Worm (Caenorhabditis elegans) whole organism, late embryonic: ENCODE measurements around the gene ugt-10.

Experiments used
- K09A11.1 ChIP-seq: sonication (generic microtip); optimal IDR thresholded peaks from 2 replicates; lab custom pipeline; 2017; ENCODE audit warnings: antibody characterized with exemption, mild to moderate bottlenecking, missing genetic modification characterization, missing compliant biosample characterization; ENCODE audit not compliant: insufficient read depth
- ama-1 ChIP-seq: fragments of 150-350 bp; optimal IDR thresholded peaks from 2 replicates; lab custom pipeline; 2014
- ceh-6 ChIP-seq: fragments of 200-800 bp; sonication (Bioruptor generic); optimal IDR thresholded peaks from 2 replicates; lab custom pipeline; 2018; ENCODE audit warnings: mild to moderate bottlenecking, missing genetic modification characterization, missing compliant biosample characterization
- dve-1 ChIP-seq: sonication (generic microtip); optimal IDR thresholded peaks from 2 replicates; lab custom pipeline; 2017; ENCODE audit warnings: antibody characterized with exemption, mild to moderate bottlenecking, missing genetic modification characterization, missing compliant biosample characterization
- madf-2 ChIP-seq: sonication (generic microtip); optimal IDR thresholded peaks from 2 replicates; lab custom pipeline; 2017; ENCODE audit warnings: missing genetic modification characterization, missing compliant biosample characterization
- npax-4 ChIP-seq: sonication (generic microtip); optimal IDR thresholded peaks from 2 replicates; lab custom pipeline; 2016; ENCODE audit warnings: missing genetic modification characterization, missing compliant biosample characterization
- tbx-2 ChIP-seq: sonication (generic microtip); optimal IDR thresholded peaks from 2 replicates; lab custom pipeline; 2016; ENCODE audit warnings: missing genetic modification characterization, missing compliant biosample characterization
- unc-3 ChIP-seq, 2 experiments: fragments of 200-800 bp in 1 of 2; sonication (Bioruptor generic) in 1 of 2; sonication (generic microtip) in 1 of 2; conservative IDR thresholded peaks in 1 of 2; optimal IDR thresholded peaks in 1 of 2; 2 replicates each; pipeline versions ENCODE4 v1.3.6 to Lab custom; 2016 to 2022; ENCODE audit warnings: missing compliant biosample characterization in 2 of 2, missing genetic modification characterization in 2 of 2, missing genetic modification reagents in 1 of 2
- unc-42 ChIP-seq: sonication (generic microtip); optimal IDR thresholded peaks from 2 replicates; lab custom pipeline; 2016; ENCODE audit warnings: missing genotype, missing genetic modification characterization, missing compliant biosample characterization
- unc-55 ChIP-seq: sonication (generic microtip); optimal IDR thresholded peaks from 2 replicates; lab custom pipeline; 2017; ENCODE audit warnings: missing biosample characterization, missing genetic modification reagents, missing genetic modification characterization

ce11 chrV:4877587-4877986 lies 22.3 kb downstream of the ugt-10 start, which contains the start of gene T19H12.6:
- TF ChIP-seq unc-42 (tag; lab: Kevin White, UChicago): no peak
- no peak for TF ChIP-seq npax-4
- no peak for TF ChIP-seq unc-3 (GFP tag; conservative IDR thresholded peaks at IDR 0.05; lab: Robert Waterston, UW)
- TF ChIP-seq unc-3 (tag; optimal IDR thresholded peaks at IDR 0.05; lab: Kevin White, UChicago): no peak
- no peak for TF ChIP-seq K09A11.1 (tag; lab: Kevin White, UChicago)
- TF ChIP-seq unc-55 (GFP tag; lab: Kevin White, UChicago): no peak
- TF ChIP-seq ceh-6 (GFP tag; lab: Kevin White, UChicago): no peak
- no peak for TF ChIP-seq dve-1 (tag; lab: Kevin White, UChicago)
- TF ChIP-seq ama-1: no peak
- TF ChIP-seq madf-2 (tag; lab: Kevin White, UChicago): no peak
- no peak for TF ChIP-seq tbx-2 (tag; lab: Kevin White, UChicago)
